Worm (Caenorhabditis elegans) whole organism, midembryonic: Measurements from ENCODE around the gene F36D3.4.

Experiments
- T22C8.4 ChIP-seq: fragments of 200-800 bp; sonication (Bioruptor generic); IDR thresholded peaks from 2 replicates; pipeline ENCODE4 v1.3.6; 2022; ENCODE audit warnings: missing genetic modification characterization, missing compliant biosample characterization
- cog-1 ChIP-seq: sonication (generic microtip); optimal IDR thresholded peaks from 2 replicates; lab custom pipeline; 2016; ENCODE audit warnings: missing genetic modification characterization, missing compliant biosample characterization
- flt-1 ChIP-seq: fragments of 200-800 bp; sonication (Bioruptor generic); IDR thresholded peaks from 2 replicates; pipeline ENCODE4 v1.3.6; 2022; ENCODE audit warnings: missing genetic modification characterization, missing compliant biosample characterization
- klf-2 ChIP-seq: fragments of 200-800 bp; sonication (Bioruptor generic); conservative IDR thresholded peaks from 2 replicates; pipeline ENCODE4 v1.3.6; 2022; ENCODE audit warnings: missing genetic modification reagents, missing genetic modification characterization, missing compliant biosample characterization
- ztf-23 ChIP-seq: fragments of 200-800 bp; sonication (Bioruptor generic); IDR thresholded peaks from 2 replicates; pipeline ENCODE4 v1.3.6; 2022; ENCODE audit warnings: missing genetic modification reagents, missing genetic modification characterization, missing compliant biosample characterization
- ztf-29 ChIP-seq: fragments of 200-800 bp; sonication (Bioruptor generic); IDR thresholded peaks from 2 replicates; pipeline ENCODE4 v1.3.6; 2022; ENCODE audit warnings: missing genetic modification reagents, missing genetic modification characterization, missing compliant biosample characterization

- TF ChIP-seq flt-1 (no peak), klf-2 (no peak), ztf-29 (GFP tag; lab: Robert Waterston, UW) (no peak), T22C8.4 (no peak), cog-1 (no peak), ztf-23 (GFP tag; lab: Robert Waterston, UW) (no peak)
Measured at ce11 chrV:16480919-16481630, 36.4 kb downstream of the F36D3.4 start, which contains the start of the genes F57E7.4 and spig-6.
